Fruit fly (Drosophila melanogaster): ENCODE measurements around the gene Bin1.
A peak's percentile ranks its signal among the peaks of the same experiment; 100 is the strongest.

The Bin1 gene

DNA sequence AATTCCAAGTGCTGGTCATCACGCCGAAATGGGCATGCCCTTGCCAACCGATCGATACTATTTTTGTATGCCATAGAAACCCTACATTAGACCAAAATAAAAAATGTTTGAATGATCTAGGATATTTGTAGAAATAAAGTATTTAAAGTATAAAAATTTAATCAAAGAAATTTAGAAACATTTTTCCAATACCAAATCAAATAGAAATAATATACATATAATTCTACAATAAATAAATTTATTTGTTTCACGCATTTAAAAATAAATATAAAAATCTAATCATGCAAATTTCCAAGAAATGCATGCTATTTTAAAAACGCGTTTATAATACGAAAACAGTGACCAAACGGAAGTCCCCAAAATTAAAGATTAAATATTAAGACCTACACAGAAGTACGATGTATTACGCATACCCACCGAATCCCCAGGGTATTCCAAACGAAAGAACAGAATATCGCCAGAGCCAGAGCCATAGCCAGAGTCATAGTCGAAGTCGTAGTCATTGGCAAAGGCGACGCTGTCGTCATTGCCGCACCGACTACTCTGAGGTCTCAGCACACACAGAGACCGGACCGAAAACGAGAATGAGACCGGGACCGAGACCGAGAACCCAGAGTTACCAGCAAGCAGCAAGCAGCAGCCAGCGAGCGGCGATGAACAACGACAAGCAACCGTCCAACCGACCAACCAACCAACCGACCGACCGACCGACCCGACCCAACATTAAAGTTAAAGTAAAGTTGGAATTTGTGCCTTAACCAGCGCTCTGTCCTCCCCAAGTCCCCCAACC lies 19.8 kb upstream of the Bin1 start (continued):
- TF ChIP-seq Dip3 (GFP tag; optimal IDR thresholded peaks at IDR 0.05) (peak; percentile 7), CG30403 (GFP tag; optimal IDR thresholded peaks at IDR 0.05) (peak; percentile 43), tgo (GFP tag; IDR thresholded peaks at IDR 0.05) (no peak), PHDP (tag; optimal IDR thresholded peaks at IDR 0.05) (peak; percentile 47), CG31224 (GFP tag; IDR thresholded peaks at IDR 0.05) (peak; percentile 65), wdn (GFP tag; IDR thresholded peaks at IDR 0.05) (no peak), Bdp1 (GFP tag; optimal IDR thresholded peaks at IDR 0.05) (no peak), dimm (GFP tag; IDR thresholded peaks at IDR 0.05) (0 out of 2 replicates have a peak, but pooled peaks have one; percentile 4), gcm (GFP tag; optimal IDR thresholded peaks at IDR 0.05) (peak; percentile 6), CG7357 (GFP tag; IDR thresholded peaks at IDR 0.05) (no peak), CG32772 (GFP tag; IDR thresholded peaks at IDR 0.05) (no peak), CG13775 (GFP tag; optimal IDR thresholded peaks at IDR 0.05) (peak; percentile 76), Rx (GFP tag; IDR thresholded peaks at IDR 0.05) (no peak), chinmo (GFP tag; IDR thresholded peaks at IDR 0.05; ENCODE audit: partially characterized antibody) (peak; percentile 84; the same call in 2 of the 4 replicates), CG12071 (GFP tag; optimal IDR thresholded peaks at IDR 0.05) (peak; percentile 4), schlank (tag; optimal IDR thresholded peaks at IDR 0.05) (peak; percentile 26), CG14860 (GFP tag; IDR thresholded peaks at IDR 0.05; ENCODE audit: partially characterized antibody) (no peak), CG8924 (tag; optimal IDR thresholded peaks at IDR 0.05) (peak; percentile 61), CG6791 (GFP tag; IDR thresholded peaks at IDR 0.05; ENCODE audit: partially characterized antibody) (0 out of 3 replicates have a peak, but pooled peaks have one; percentile 29), psq (GFP tag; optimal IDR thresholded peaks at IDR 0.05) (no peak), Dref (GFP tag; IDR thresholded peaks at IDR 0.05) (0 out of 2 replicates have a peak, but pooled peaks have one; percentile 19), CG2712 (tag; optimal IDR thresholded peaks at IDR 0.05) (peak; percentile 72), Hr3 (GFP tag; optimal IDR thresholded peaks at IDR 0.05) (peak; percentile 61), salm (tag; optimal IDR thresholded peaks at IDR 0.05) (no peak), caup (GFP tag; optimal IDR thresholded peaks at IDR 0.05; ENCODE audit: severe bottlenecking) (no peak), CG13424 (tag; optimal IDR thresholded peaks at IDR 0.05) (peak; percentile 51), tio (GFP tag; optimal IDR thresholded peaks at IDR 0.05) (peak; percentile 33), CG16815 (GFP tag; optimal IDR thresholded peaks at IDR 0.05) (peak; percentile 66), Dek (tag; optimal IDR thresholded peaks at IDR 0.05) (no peak), kni (GFP tag; optimal IDR thresholded peaks at IDR 0.05) (no peak), bcd (GFP tag; optimal IDR thresholded peaks at IDR 0.05) (peak; percentile 49), Rfx (GFP tag; IDR thresholded peaks at IDR 0.05) (peak; percentile 31; the same call in 1 of the 2 replicates), en (GFP tag; optimal IDR thresholded peaks at IDR 0.05) (no peak), Scr (GFP tag; IDR thresholded peaks at IDR 0.05; ENCODE audit: partially characterized antibody) (no peak), Ssrp (tag; optimal IDR thresholded peaks at IDR 0.05) (peak; percentile 62), CG17385 (GFP tag; optimal IDR thresholded peaks at IDR 0.05) (peak; percentile 26), hkb (optimal IDR thresholded peaks at IDR 0.05) (no peak), hkb (GFP tag; IDR thresholded peaks at IDR 0.05) (0 out of 2 replicates have a peak, but pooled peaks have one; percentile 24), CG11504 (tag; optimal IDR thresholded peaks at IDR 0.05) (peak; percentile 63), cwo (GFP tag; optimal IDR thresholded peaks at IDR 0.05) (peak; percentile 1), lola (GFP tag; optimal IDR thresholded peaks at IDR 0.05) (peak in 1 of 3 experiments; percentile 84), CG6854 (GFP tag; optimal IDR thresholded peaks at IDR 0.05) (no peak), CG17186 (GFP tag; optimal IDR thresholded peaks at IDR 0.05) (no peak), CG8359 (GFP tag; optimal IDR thresholded peaks at IDR 0.05; ENCODE audit: borderline replicate concordance) (no peak), odd (GFP tag; optimal IDR thresholded peaks at IDR 0.05) (peak; percentile 42), dmrt11E (tag; optimal IDR thresholded peaks at IDR 0.05) (peak; percentile 73), Stat92E (GFP tag; optimal IDR thresholded peaks at IDR 0.05) (peak in 1 of 3 experiments; percentile 40), br (optimal IDR thresholded peaks at IDR 0.05) (no peak)
